Fruit fly (Drosophila melanogaster): Measurements from ENCODE around the gene Cnot4.

- TF ChIP-seq fru (GFP tag; optimal IDR thresholded peaks at IDR 0.05) (no peak), Mio (GFP tag; optimal IDR thresholded peaks at IDR 0.05) (no peak), Dfd (GFP tag; optimal IDR thresholded peaks at IDR 0.05) (no peak)
These were observed 30.1 kb downstream of the Cnot4 start, which contains the start of the genes SmB and KdelR for dm6 chr2L:10426534-10427048.
